Fruit fly (Drosophila melanogaster): Measurements from ENCODE around the gene tay.
A peak's percentile ranks its signal among the peaks of the same experiment; 100 is the strongest.

tay gene

DNA sequence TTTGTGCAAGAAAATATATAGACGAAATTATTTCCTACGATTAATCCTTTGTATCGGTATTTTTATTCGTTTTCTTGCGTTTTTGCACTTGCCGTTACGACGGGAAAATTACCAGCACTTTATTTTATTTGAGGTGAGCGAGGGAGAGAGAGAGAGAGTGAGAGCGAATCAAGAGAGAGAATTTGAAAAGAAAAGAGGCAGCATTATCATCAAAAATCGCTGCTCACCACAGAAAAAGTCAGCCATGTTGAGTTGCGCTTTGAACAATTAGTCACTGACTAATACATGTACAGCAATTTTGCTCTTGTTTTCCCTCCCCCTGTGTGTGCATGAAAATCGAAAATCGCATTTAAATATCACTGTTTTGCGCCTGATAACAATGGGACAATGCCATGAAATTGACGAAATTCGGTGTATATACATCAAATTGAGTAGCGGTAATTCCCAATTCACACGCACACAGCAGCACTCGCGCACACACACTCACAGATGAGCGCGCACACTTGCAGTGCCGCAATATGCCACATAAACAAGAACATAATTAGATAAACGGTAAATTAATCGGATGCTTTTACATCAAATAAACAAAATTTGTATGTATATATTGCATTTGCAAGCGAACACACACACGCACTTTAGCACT is 52.4 kb downstream of the tay start:
- TF ChIP-seq salr (GFP tag; optimal IDR thresholded peaks at IDR 0.05), result no peak
- no peak for TF ChIP-seq CG16779 (tag; optimal IDR thresholded peaks at IDR 0.05)
- TF ChIP-seq fd85E (GFP tag; optimal IDR thresholded peaks at IDR 0.05), result peak; percentile 15
- peak; percentile 22 for TF ChIP-seq CG6808 (GFP tag; optimal IDR thresholded peaks at IDR 0.05)
- no peak for TF ChIP-seq OdsH (GFP tag; optimal IDR thresholded peaks at IDR 0.05)
- no peak for TF ChIP-seq CG8319 (GFP tag; optimal IDR thresholded peaks at IDR 0.05)
- peak; percentile 22 for TF ChIP-seq Eip93F (GFP tag; optimal IDR thresholded peaks at IDR 0.05)
- TF ChIP-seq ss (GFP tag; optimal IDR thresholded peaks at IDR 0.05), result peak; percentile 24 to 30
- no peak for TF ChIP-seq fd59A (GFP tag; optimal IDR thresholded peaks at IDR 0.05)
- TF ChIP-seq CG6163 (GFP tag; IDR thresholded peaks at IDR 0.05), result no peak
- TF ChIP-seq Eip78C (GFP tag), result peak; percentile 47
- no peak for TF ChIP-seq vri (GFP tag; optimal IDR thresholded peaks at IDR 0.05)
- TF ChIP-seq Met (GFP tag; optimal IDR thresholded peaks at IDR 0.05), result no peak
- TF ChIP-seq CG6854 (GFP tag; optimal IDR thresholded peaks at IDR 0.05), result no peak

DNA sequence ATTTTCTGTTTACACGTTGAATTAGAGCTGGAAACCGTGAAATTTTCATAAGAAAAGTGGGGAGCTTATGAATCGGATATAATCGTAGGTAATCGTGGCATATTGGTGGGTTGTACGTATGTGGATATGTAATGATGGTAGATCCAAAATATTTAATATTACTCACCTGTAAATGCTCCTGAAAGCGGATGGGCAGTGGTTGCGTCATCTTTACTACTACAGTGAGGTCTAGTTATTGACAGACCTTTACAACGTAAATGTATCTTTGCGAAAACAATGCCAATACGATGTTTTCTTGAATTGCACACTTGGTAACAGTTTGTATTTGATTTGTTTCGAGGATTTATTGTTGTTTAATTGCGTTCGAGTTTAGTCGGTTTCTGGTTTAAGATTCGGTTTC is 53.2 kb downstream of the tay start:
- TF ChIP-seq Hr4 (GFP tag; optimal IDR thresholded peaks at IDR 0.05) (no peak), CG31627 (GFP tag; optimal IDR thresholded peaks at IDR 0.05) (no peak), Hr39 (GFP tag; optimal IDR thresholded peaks at IDR 0.05) (no peak), Blimp-1 (GFP tag; optimal IDR thresholded peaks at IDR 0.05) (no peak), Smox (GFP tag; optimal IDR thresholded peaks at IDR 0.05) (no peak), CG9139 (GFP tag; optimal IDR thresholded peaks at IDR 0.05) (no peak), CG16779 (tag; optimal IDR thresholded peaks at IDR 0.05) (no peak), svp (GFP tag) (no peak)

All from whole organism, prepupa.